Worm (Caenorhabditis elegans) whole organism, L1 larva: Measurements from ENCODE around the gene W08E12.2.

Experiments
- aly-2 ChIP-seq: fragments of 150-350 bp; optimal IDR thresholded peaks from 2 replicates; lab custom pipeline; 2014; ENCODE audit warnings: missing biosample characterization, missing genetic modification characterization
- ama-1 ChIP-seq: fragments of 150-350 bp; optimal IDR thresholded peaks from 2 replicates; lab custom pipeline; 2014
- blmp-1 ChIP-seq: fragments of 150-350 bp; optimal IDR thresholded peaks from 2 replicates; lab custom pipeline; 2014; ENCODE audit warnings: missing biosample characterization, missing genetic modification characterization
- ceh-8 ChIP-seq: fragments of 200-800 bp; sonication (Bioruptor generic); optimal IDR thresholded peaks from 2 replicates; lab custom pipeline; 2018; ENCODE audit warnings: mild to moderate bottlenecking, missing genetic modification characterization, moderate library complexity, missing compliant biosample characterization
- ceh-88 ChIP-seq: fragments of 200-800 bp; sonication (Bioruptor generic); IDR thresholded peaks from 2 replicates; pipeline ENCODE4 v1.3.6; 2022; ENCODE audit warnings: missing genetic modification characterization, missing compliant biosample characterization
- ceh-90 ChIP-seq: sonication (generic microtip); optimal IDR thresholded peaks from 2 replicates; lab custom pipeline; 2016; ENCODE audit warnings: missing genetic modification characterization, missing compliant biosample characterization
- ces-1 ChIP-seq: fragments of 150-350 bp; optimal IDR thresholded peaks from 2 replicates; lab custom pipeline; 2014; ENCODE audit warnings: missing biosample characterization, missing genetic modification reagents, missing genetic modification characterization
- dpl-1 ChIP-seq, 3 experiments: fragments of 150-350 bp in 2 of 3; sonication (generic microtip) in 1 of 3; optimal IDR thresholded peaks; 2 replicates each; lab custom pipeline; 2014 to 2017; ENCODE audit warnings: missing biosample characterization in 3 of 3, missing genetic modification characterization in 3 of 3, missing genetic modification reagents in 3 of 3
- dsc-1 ChIP-seq: sonication (generic microtip); optimal IDR thresholded peaks from 2 replicates; lab custom pipeline; 2016; ENCODE audit warnings: mild to moderate bottlenecking, missing genetic modification characterization, missing compliant biosample characterization
- efl-1 ChIP-seq, 4 experiments: fragments of 150-350 bp; optimal IDR thresholded peaks in 3 of 4; peaks in 1 of 4; 1 replicate in 1 of 4; 2 replicates in 3 of 4; lab custom pipeline; 2014; ENCODE audit warnings: missing biosample characterization in 2 of 4, missing genetic modification characterization in 2 of 4, missing genetic modification reagents in 2 of 4
- efl-3 ChIP-seq: fragments of 200-800 bp; sonication (Bioruptor generic); optimal IDR thresholded peaks from 2 replicates; lab custom pipeline; 2018; ENCODE audit warnings: mild to moderate bottlenecking, missing genetic modification characterization, missing compliant biosample characterization
- egl-13 ChIP-seq: sonication (generic microtip); optimal IDR thresholded peaks from 2 replicates; lab custom pipeline; 2016; ENCODE audit warnings: missing genotype, missing genetic modification reagents, missing genetic modification characterization, missing compliant biosample characterization
- egl-27 ChIP-seq, 2 experiments: fragments of 150-350 bp in 1 of 2; sonication (generic microtip); optimal IDR thresholded peaks; 3 replicates each; lab custom pipeline; 2017 to 2018; ENCODE audit warnings: missing biosample characterization in 2 of 2, missing genetic modification characterization in 2 of 2, missing genetic modification reagents in 2 of 2
- elt-3 ChIP-seq, 6 experiments: fragments of 150-350 bp in 1 of 6; sonication (generic microtip); optimal IDR thresholded peaks; 2 replicates each; lab custom pipeline; 2017 to 2018; ENCODE audit warnings: missing biosample characterization in 6 of 6, missing genetic modification characterization in 6 of 6, inconsistent platforms in 1 of 6
- fkh-10 ChIP-seq: sonication (generic microtip); optimal IDR thresholded peaks from 2 replicates; lab custom pipeline; 2017; ENCODE audit warnings: missing biosample characterization, missing genetic modification reagents, missing genetic modification characterization
- fkh-8 ChIP-seq: sonication (generic microtip); optimal IDR thresholded peaks from 2 replicates; lab custom pipeline; 2016; ENCODE audit warnings: mild to moderate bottlenecking, missing genetic modification characterization, missing compliant biosample characterization
- grh-1 ChIP-seq: fragments of 200-800 bp; sonication (Bioruptor generic); IDR thresholded peaks from 2 replicates; pipeline ENCODE4 v1.3.6; 2022; ENCODE audit warnings: missing genetic modification reagents, missing genetic modification characterization, missing compliant biosample characterization
- hlh-17 ChIP-seq: fragments of 200-800 bp; sonication (Bioruptor generic); optimal IDR thresholded peaks from 2 replicates; lab custom pipeline; 2018; ENCODE audit warnings: missing genetic modification characterization, mild to moderate bottlenecking, missing compliant biosample characterization, moderate library complexity, borderline replicate concordance
- hpl-2 ChIP-seq: fragments of 150-350 bp; optimal IDR thresholded peaks from 2 replicates; lab custom pipeline; 2014; ENCODE audit warnings: missing biosample characterization, missing genetic modification reagents, missing genetic modification characterization
- irx-1 ChIP-seq: sonication (generic microtip); optimal IDR thresholded peaks from 2 replicates; lab custom pipeline; 2016; ENCODE audit warnings: missing genetic modification characterization, missing compliant biosample characterization
- isw-1 ChIP-seq: fragments of 200-800 bp; sonication (Bioruptor generic); IDR thresholded peaks from 2 replicates; pipeline ENCODE4 v1.3.6; 2022; ENCODE audit warnings: missing genetic modification characterization, missing compliant biosample characterization
- lin-13 ChIP-seq: fragments of 150-350 bp; optimal IDR thresholded peaks from 2 replicates; lab custom pipeline; 2014; ENCODE audit warnings: missing biosample characterization, missing genetic modification reagents, missing genetic modification characterization
- lin-14 ChIP-seq: fragments of 200-800 bp; sonication (Bioruptor generic); optimal IDR thresholded peaks from 2 replicates; lab custom pipeline; 2018; ENCODE audit warnings: mild to moderate bottlenecking, missing genetic modification characterization, moderate library complexity, missing compliant biosample characterization
- lin-15B ChIP-seq: fragments of 150-350 bp; sonication (generic microtip); optimal IDR thresholded peaks from 3 replicates; lab custom pipeline; 2014; ENCODE audit warnings: missing biosample characterization, missing genetic modification characterization
- lin-35 ChIP-seq, 2 experiments: fragments of 150-350 bp; optimal IDR thresholded peaks; 2 replicates each; lab custom pipeline; 2014; ENCODE audit warnings: missing biosample characterization in 2 of 2, missing genetic modification characterization in 2 of 2, missing genetic modification reagents in 2 of 2
- lin-39 ChIP-seq: fragments of 150-350 bp; optimal IDR thresholded peaks from 2 replicates; lab custom pipeline; 2014; ENCODE audit warnings: missing biosample characterization, missing genetic modification reagents, missing genetic modification characterization
- lir-3 ChIP-seq: sonication (generic microtip); optimal IDR thresholded peaks from 2 replicates; lab custom pipeline; 2016; ENCODE audit warnings: mild to moderate bottlenecking, missing genetic modification characterization, moderate library complexity, missing compliant biosample characterization; ENCODE audit not compliant: poor library complexity
- lsy-2 ChIP-seq, 2 experiments: fragments of 150-350 bp; optimal IDR thresholded peaks; 2 replicates each; lab custom pipeline; 2014; ENCODE audit warnings: missing biosample characterization in 2 of 2, missing genetic modification characterization in 2 of 2
- mab-9 ChIP-seq: fragments of 200-800 bp; sonication (Bioruptor generic); IDR thresholded peaks from 2 replicates; pipeline ENCODE4 v1.3.6; 2022; ENCODE audit warnings: missing genetic modification reagents, missing genetic modification characterization, missing compliant biosample characterization
- mef-2 ChIP-seq: fragments of 150-350 bp; optimal IDR thresholded peaks from 2 replicates; lab custom pipeline; 2014; ENCODE audit warnings: missing biosample characterization, missing genetic modification characterization
- mep-1 ChIP-seq: fragments of 150-350 bp; optimal IDR thresholded peaks from 2 replicates; lab custom pipeline; 2014; ENCODE audit warnings: missing biosample characterization, missing genetic modification characterization
- nhr-11 ChIP-seq: fragments of 150-350 bp; optimal IDR thresholded peaks from 2 replicates; lab custom pipeline; 2014; ENCODE audit warnings: missing biosample characterization, missing genetic modification characterization
- nhr-19 ChIP-seq: fragments of 200-800 bp; sonication (Bioruptor generic); conservative IDR thresholded peaks from 2 replicates; pipeline ENCODE4 v1.3.6; 2022; ENCODE audit warnings: missing genetic modification characterization, missing compliant biosample characterization
- nhr-20 ChIP-seq: sonication (generic microtip); optimal IDR thresholded peaks from 2 replicates; lab custom pipeline; 2016; ENCODE audit warnings: mild to moderate bottlenecking, missing genetic modification characterization, missing compliant biosample characterization
- nhr-47 ChIP-seq: sonication (generic microtip); optimal IDR thresholded peaks from 2 replicates; lab custom pipeline; 2016; ENCODE audit warnings: mild to moderate bottlenecking, missing genetic modification characterization, moderate library complexity, missing compliant biosample characterization
- nhr-71 ChIP-seq: sonication (generic microtip); optimal IDR thresholded peaks from 2 replicates; lab custom pipeline; 2016; ENCODE audit warnings: mild to moderate bottlenecking, missing genetic modification characterization, moderate library complexity, missing compliant biosample characterization
- nhr-77 ChIP-seq: fragments of 150-350 bp; optimal IDR thresholded peaks from 2 replicates; lab custom pipeline; 2014; ENCODE audit warnings: missing biosample characterization, missing genetic modification characterization
- nhr-85 ChIP-seq: sonication (generic microtip); peaks from one replicate; lab custom pipeline; 2016; ENCODE audit warnings: missing genetic modification characterization, inconsistent platforms, missing compliant biosample characterization
- nhr-90 ChIP-seq: sonication (generic microtip); optimal IDR thresholded peaks from 2 replicates; lab custom pipeline; 2016; ENCODE audit warnings: mild to moderate bottlenecking, missing genetic modification characterization, missing compliant biosample characterization; ENCODE audit not compliant: poor library complexity
- pax-3 ChIP-seq: fragments of 200-800 bp; sonication (Bioruptor generic); optimal IDR thresholded peaks from 2 replicates; lab custom pipeline; 2018; ENCODE audit warnings: mild to moderate bottlenecking, missing genetic modification characterization, moderate library complexity, missing compliant biosample characterization
- pqm-1 ChIP-seq: sonication (generic microtip); optimal IDR thresholded peaks from 3 replicates; lab custom pipeline; 2017; ENCODE audit warnings: missing biosample characterization, missing genetic modification characterization
- rnt-1 ChIP-seq: sonication (generic microtip); optimal IDR thresholded peaks from 2 replicates; lab custom pipeline; 2016; ENCODE audit warnings: mild to moderate bottlenecking, missing genetic modification characterization, moderate library complexity, missing compliant biosample characterization
- skn-1 ChIP-seq: fragments of 150-350 bp; optimal IDR thresholded peaks from 2 replicates; lab custom pipeline; 2014; ENCODE audit warnings: missing biosample characterization, missing genetic modification characterization
- snpc-4 ChIP-seq: fragments of 150-350 bp; optimal IDR thresholded peaks from 2 replicates; lab custom pipeline; 2014; ENCODE audit warnings: missing biosample characterization, missing genetic modification characterization
- swsn-7 ChIP-seq: sonication (generic microtip); optimal IDR thresholded peaks from 2 replicates; lab custom pipeline; 2016; ENCODE audit warnings: missing genetic modification characterization, missing compliant biosample characterization
- tlp-1 ChIP-seq: fragments of 150-350 bp; optimal IDR thresholded peaks from 2 replicates; lab custom pipeline; 2014; ENCODE audit warnings: missing biosample characterization, missing genetic modification characterization
- unc-86 ChIP-seq: sonication (generic microtip); optimal IDR thresholded peaks from 2 replicates; lab custom pipeline; 2016; ENCODE audit warnings: missing genetic modification characterization, missing compliant biosample characterization
- unc-98 ChIP-seq: fragments of 200-800 bp; sonication (Bioruptor generic); IDR thresholded peaks from 2 replicates; pipeline ENCODE4 v1.3.6; 2022; ENCODE audit warnings: missing genetic modification characterization, missing compliant biosample characterization
- xbp-1 ChIP-seq: sonication (generic microtip); optimal IDR thresholded peaks from 2 replicates; lab custom pipeline; 2016; ENCODE audit warnings: missing genetic modification characterization, missing compliant biosample characterization
- zag-1 ChIP-seq: fragments of 150-350 bp; optimal IDR thresholded peaks from 2 replicates; lab custom pipeline; 2014; ENCODE audit warnings: missing biosample characterization, missing genetic modification characterization
- zip-4 ChIP-seq: fragments of 200-800 bp; sonication (Bioruptor generic); optimal IDR thresholded peaks from 2 replicates; lab custom pipeline; 2018; ENCODE audit warnings: mild to moderate bottlenecking, missing genetic modification characterization, moderate library complexity, missing compliant biosample characterization

W08E12.2 gene

ce11 chrIV:3311243-3311642 lies 5.6 kb downstream of the W08E12.2 start, which contains the start of gene zip-11 (continued):
- TF ChIP-seq nhr-20 (peak; percentile 75), skn-1 (peak; percentile 9), tlp-1 (tag; lab: Kevin White, UChicago) (no peak), hpl-2 (GFP tag; lab: Kevin White, UChicago) (no peak), aly-2 (no peak), egl-13 (no peak), ces-1 (no peak), snpc-4 (tag; lab: Kevin White, UChicago) (peak; percentile 10), ceh-88 (GFP tag; lab: Robert Waterston, UW) (no peak), lin-35 (GFP tag; optimal IDR thresholded peaks at IDR 0.05; lab: Kevin White, UChicago) (peak; percentile 35 to 47), fkh-8 (peak; percentile 12), rnt-1 (tag; lab: Kevin White, UChicago) (peak; percentile 91), dsc-1 (tag; lab: Kevin White, UChicago) (peak; percentile 29), blmp-1 (tag; lab: Kevin White, UChicago) (peak; percentile 68), lsy-2 (tag; optimal IDR thresholded peaks at IDR 0.05; lab: Kevin White, UChicago) (peak; percentile 64 to 78), nhr-90 (peak; percentile 69), efl-3 (GFP tag; lab: Kevin White, UChicago) (no peak), fkh-10 (GFP tag; lab: Kevin White, UChicago) (no peak), elt-3 (tag; optimal IDR thresholded peaks at IDR 0.05; lab: Kevin White, UChicago) (peak in 2 of 6 experiments; percentile 34 to 39), mab-9 (no peak), lin-15B (tag; lab: Kevin White, UChicago) (no peak), lin-39 (no peak), nhr-47 (peak; percentile 76), lir-3 (tag; lab: Kevin White, UChicago) (no peak), egl-27 (tag; optimal IDR thresholded peaks at IDR 0.05; lab: Kevin White, UChicago) (no peak), lin-13 (GFP tag; lab: Kevin White, UChicago) (no peak), nhr-11 (tag; lab: Kevin White, UChicago) (no peak), dpl-1 (GFP tag; optimal IDR thresholded peaks at IDR 0.05; lab: Kevin White, UChicago) (peak; percentile 6 to 57 (median 49)), efl-1 (optimal IDR thresholded peaks at IDR 0.05; lab: Kevin White, UChicago) (peak; percentile 69 to 79), efl-1 (GFP tag; optimal IDR thresholded peaks at IDR 0.05 in 1 of 2; lab: Kevin White, UChicago) (peak; percentile 59 to 96), ama-1 (lab: Kevin White, UChicago) (no peak), mef-2 (tag; lab: Kevin White, UChicago) (no peak), mep-1 (peak; percentile 61), pax-3 (tag; lab: Kevin White, UChicago) (no peak), zag-1 (no peak), nhr-77 (peak; percentile 16), hlh-17 (GFP tag; lab: Kevin White, UChicago) (no peak), ceh-90 (tag; lab: Kevin White, UChicago) (no peak), zip-4 (GFP tag; lab: Kevin White, UChicago) (no peak), pqm-1 (tag; lab: Kevin White, UChicago) (no peak)

- TF ChIP-seq nhr-47 (peak; percentile 84), lir-3 (tag; lab: Kevin White, UChicago) (peak; percentile 58), ceh-8 (GFP tag; lab: Kevin White, UChicago) (peak; percentile 34), lin-13 (GFP tag; lab: Kevin White, UChicago) (peak; percentile 3), lin-15B (tag; lab: Kevin White, UChicago) (peak; percentile 41), swsn-7 (tag; lab: Kevin White, UChicago) (peak; percentile 61), egl-13 (peak; percentile 10), fkh-8 (peak; percentile 23), nhr-71 (tag; lab: Kevin White, UChicago) (peak; percentile 81), isw-1 (GFP tag; lab: Robert Waterston, UW) (peak; percentile 88), xbp-1 (tag; lab: Kevin White, UChicago) (peak; percentile 63), grh-1 (peak; percentile 98), zip-4 (GFP tag; lab: Kevin White, UChicago) (peak; percentile 28), unc-98 (peak; percentile 45; the same call in 1 of the 2 replicates), ceh-88 (GFP tag; lab: Robert Waterston, UW) (peak; percentile 91), pax-3 (tag; lab: Kevin White, UChicago) (peak; percentile 37), irx-1 (tag; lab: Kevin White, UChicago) (peak; percentile 53), dsc-1 (tag; lab: Kevin White, UChicago) (peak; percentile 46), dpl-1 (GFP tag; optimal IDR thresholded peaks at IDR 0.05; lab: Kevin White, UChicago) (peak; percentile 49 to 72 (median 63)), unc-86 (tag; lab: Kevin White, UChicago) (peak; percentile 33), lin-35 (GFP tag; optimal IDR thresholded peaks at IDR 0.05; lab: Kevin White, UChicago) (peak; percentile 1 to 70), nhr-85 (peak; percentile 91), nhr-19 (GFP tag; lab: Robert Waterston, UW) (peak; percentile 97), lin-14 (GFP tag; lab: Kevin White, UChicago) (peak; percentile 74)
These were observed 7.6 kb downstream of the W08E12.2 start for ce11 chrIV:3313311-3313710.
